Worm (Caenorhabditis elegans) whole organism, L2 larva: ENCODE measurements around the gene hpo-10.

ENCODE experiments used
- F13H6.1 ChIP-seq: sonication (generic microtip); optimal IDR thresholded peaks from 2 replicates; lab custom pipeline; 2016; ENCODE audit warnings: missing genetic modification characterization, missing compliant biosample characterization
- ZK546.5 ChIP-seq: sonication (generic microtip); optimal IDR thresholded peaks from 2 replicates; lab custom pipeline; 2017; ENCODE audit warnings: missing biosample characterization, missing genetic modification characterization
- blmp-1 ChIP-seq: sonication (generic microtip); optimal IDR thresholded peaks from 2 replicates; lab custom pipeline; 2017; ENCODE audit warnings: missing genetic modification characterization, mild to moderate bottlenecking, missing compliant biosample characterization, antibody characterized with exemption, moderate library complexity; ENCODE audit not compliant: insufficient read depth
- ceh-82 ChIP-seq: fragments of 150-350 bp; optimal IDR thresholded peaks from 2 replicates; lab custom pipeline; 2014; ENCODE audit warnings: missing biosample characterization, missing genetic modification characterization
- fos-1 ChIP-seq: fragments of 150-350 bp; optimal IDR thresholded peaks from 2 replicates; lab custom pipeline; 2014; ENCODE audit warnings: missing biosample characterization, missing genetic modification characterization
- lin-13 ChIP-seq: fragments of 150-350 bp; optimal IDR thresholded peaks from 2 replicates; lab custom pipeline; 2014; ENCODE audit warnings: missing biosample characterization, missing genetic modification reagents, missing genetic modification characterization
- lin-39 ChIP-seq: fragments of 150-350 bp; optimal IDR thresholded peaks from 2 replicates; lab custom pipeline; 2014; ENCODE audit warnings: missing biosample characterization, missing genetic modification reagents, missing genetic modification characterization
- lsy-2 ChIP-seq, 2 experiments: fragments of 150-350 bp in 1 of 2; sonication (generic microtip) in 1 of 2; optimal IDR thresholded peaks; 2 replicates each; lab custom pipeline; 2014 to 2017; ENCODE audit warnings: missing biosample characterization in 2 of 2, missing genetic modification characterization in 2 of 2
- skn-1 ChIP-seq: sonication (generic microtip); optimal IDR thresholded peaks from 2 replicates; lab custom pipeline; 2017; ENCODE audit warnings: missing biosample characterization, missing genetic modification characterization
- unc-39 ChIP-seq: fragments of 150-350 bp; optimal IDR thresholded peaks from 2 replicates; lab custom pipeline; 2014; ENCODE audit warnings: missing biosample characterization, missing genetic modification characterization
- unc-62 ChIP-seq: fragments of 150-350 bp; optimal IDR thresholded peaks from 2 replicates; lab custom pipeline; 2014; ENCODE audit warnings: missing biosample characterization, missing genetic modification reagents, missing genetic modification characterization
- zag-1 ChIP-seq: fragments of 150-350 bp; optimal IDR thresholded peaks from 2 replicates; lab custom pipeline; 2014; ENCODE audit warnings: missing biosample characterization, missing genetic modification characterization

- TF ChIP-seq lin-39 (tag; lab: Kevin White, UChicago) (no peak), lsy-2 (tag; optimal IDR thresholded peaks at IDR 0.05; lab: Kevin White, UChicago) (no peak), ZK546.5 (no peak), unc-62 (GFP tag; lab: Kevin White, UChicago) (no peak), lin-13 (GFP tag; lab: Kevin White, UChicago) (peak; percentile 5), unc-39 (tag; lab: Kevin White, UChicago) (no peak), skn-1 (tag; lab: Kevin White, UChicago) (no peak), ceh-82 (tag; lab: Kevin White, UChicago) (no peak), blmp-1 (no peak), F13H6.1 (tag; lab: Kevin White, UChicago) (no peak), zag-1 (tag; lab: Kevin White, UChicago) (no peak), fos-1 (tag; lab: Kevin White, UChicago) (no peak)
Measured at ce11 chrIII:5875705-5876104, 3.6 kb upstream of the hpo-10 start.
